Fruit fly (Drosophila melanogaster) whole organism, prepupa: ENCODE measurements around the gene hgo.

Source experiments
- Blimp-1 ChIP-seq: fragments of 200-800 bp; sonication (Bioruptor generic); optimal IDR thresholded peaks from 3 replicates; lab custom pipeline; 2017; ENCODE audit warnings: missing biosample characterization, missing genetic modification characterization, mild to moderate bottlenecking, moderate library complexity, missing genetic modification reagents
- CG10669 ChIP-seq: fragments of 200-800 bp; sonication (Bioruptor generic); optimal IDR thresholded peaks from 3 replicates; lab custom pipeline; 2018; ENCODE audit warnings: missing biosample characterization, mild to moderate bottlenecking, missing genetic modification characterization, moderate library complexity
- CG15336 ChIP-seq: fragments of 200-800 bp; sonication (Bioruptor generic); IDR thresholded peaks from 2 replicates; pipeline ENCODE4 v1.3.6; 2022; ENCODE audit warnings: missing biosample characterization, missing genetic modification characterization
- CG31627 ChIP-seq: fragments of 200-800 bp; sonication (Bioruptor generic); optimal IDR thresholded peaks from 3 replicates; lab custom pipeline; 2016; ENCODE audit warnings: missing biosample characterization, missing genetic modification characterization
- CG6792 ChIP-seq: fragments of 200-800 bp; sonication (Bioruptor generic); optimal IDR thresholded peaks from 3 replicates; lab custom pipeline; 2016; ENCODE audit warnings: missing biosample characterization, missing genetic modification characterization
- CG6808 ChIP-seq: fragments of 200-800 bp; sonication (Bioruptor generic); optimal IDR thresholded peaks from 3 replicates; lab custom pipeline; 2017; ENCODE audit warnings: missing biosample characterization, missing genetic modification characterization, mild to moderate bottlenecking, moderate library complexity, missing genetic modification reagents
- CG6854 ChIP-seq: fragments of 200-800 bp; sonication (Bioruptor generic); optimal IDR thresholded peaks from 2 replicates; lab custom pipeline; 2017; ENCODE audit warnings: missing biosample characterization, mild to moderate bottlenecking, missing genetic modification characterization
- CG7368 ChIP-seq: fragments of 200-800 bp; sonication (Bioruptor generic); optimal IDR thresholded peaks from 3 replicates; lab custom pipeline; 2016; ENCODE audit warnings: missing biosample characterization, missing genetic modification characterization
- CG8119 ChIP-seq: fragments of 200-800 bp; sonication (Bioruptor generic); IDR thresholded peaks from 3 replicates; pipeline ENCODE4 v1.3.6; 2022; ENCODE audit warnings: missing biosample characterization, missing genetic modification characterization
- CG8632 ChIP-seq: fragments of 200-800 bp; sonication (Bioruptor generic); optimal IDR thresholded peaks from 3 replicates; lab custom pipeline; 2016; ENCODE audit warnings: missing biosample characterization, missing genetic modification characterization
- Eip78C ChIP-seq: fragments of 200-800 bp; sonication (Bioruptor generic); peaks from one replicate; lab custom pipeline; 2016; ENCODE audit warnings: missing biosample characterization, missing genetic modification characterization
- Eip93F ChIP-seq: fragments of 200-800 bp; sonication (Bioruptor generic); optimal IDR thresholded peaks from 2 replicates; lab custom pipeline; 2016; ENCODE audit warnings: missing biosample characterization, mild to moderate bottlenecking, missing genetic modification characterization
- Ets21C ChIP-seq: fragments of 200-800 bp; sonication (Bioruptor generic); optimal IDR thresholded peaks from 3 replicates; lab custom pipeline; 2016; ENCODE audit warnings: missing biosample characterization, missing genetic modification characterization
- Hr38 ChIP-seq: sonication (Bioruptor generic); optimal IDR thresholded peaks from 2 replicates; lab custom pipeline; 2016; ENCODE audit warnings: missing biosample characterization, missing genetic modification characterization
- Hr4 ChIP-seq: fragments of 200-800 bp; sonication (Bioruptor generic); optimal IDR thresholded peaks from 3 replicates; lab custom pipeline; 2016; ENCODE audit warnings: missing biosample characterization, missing genetic modification characterization
- Sox102F ChIP-seq: fragments of 200-800 bp; sonication (Bioruptor generic); optimal IDR thresholded peaks from 2 replicates; lab custom pipeline; 2016; ENCODE audit warnings: missing biosample characterization, mild to moderate bottlenecking, missing genetic modification characterization
- Sox15 ChIP-seq: fragments of 200-800 bp; sonication (Bioruptor generic); optimal IDR thresholded peaks from 3 replicates; lab custom pipeline; 2016; ENCODE audit warnings: missing biosample characterization, missing genetic modification characterization
- achi ChIP-seq: fragments of 200-800 bp; sonication (Bioruptor generic); optimal IDR thresholded peaks from 3 replicates; lab custom pipeline; 2016; ENCODE audit warnings: missing biosample characterization, missing genetic modification characterization
- acj6 ChIP-seq: fragments of 200-800 bp; sonication (Bioruptor generic); optimal IDR thresholded peaks from 3 replicates; lab custom pipeline; 2016; ENCODE audit warnings: missing biosample characterization, missing genetic modification characterization
- dsx ChIP-seq: fragments of 200-800 bp; optimal IDR thresholded peaks from 3 replicates; lab custom pipeline; 2019; ENCODE audit warnings: missing biosample characterization, mild to moderate bottlenecking, missing genetic modification characterization, moderate library complexity; ENCODE audit not compliant: poor library complexity, severe bottlenecking
- eg ChIP-seq: fragments of 200-800 bp; sonication (Bioruptor generic); IDR thresholded peaks from 3 replicates; pipeline ENCODE4 v1.3.6; 2022; ENCODE audit warnings: missing biosample characterization, missing genetic modification characterization
- fd59A ChIP-seq: fragments of 200-800 bp; sonication (Bioruptor generic); optimal IDR thresholded peaks from 2 replicates; lab custom pipeline; 2017; ENCODE audit warnings: missing biosample characterization, mild to moderate bottlenecking, missing genetic modification characterization, missing genetic modification reagents
- fd85E ChIP-seq: fragments of 200-800 bp; sonication (Bioruptor generic); optimal IDR thresholded peaks from 3 replicates; lab custom pipeline; 2016; ENCODE audit warnings: missing biosample characterization, missing genetic modification characterization
- fkh ChIP-seq: fragments of 200-800 bp; sonication (Bioruptor generic); optimal IDR thresholded peaks from 3 replicates; lab custom pipeline; 2017; ENCODE audit warnings: missing biosample characterization, mild to moderate bottlenecking, missing genetic modification characterization, moderate library complexity
- lz ChIP-seq: fragments of 200-800 bp; sonication (Bioruptor generic); optimal IDR thresholded peaks from 3 replicates; lab custom pipeline; 2016; ENCODE audit warnings: missing biosample characterization, missing genetic modification characterization
- pdm3 ChIP-seq: fragments of 200-800 bp; sonication (Bioruptor generic); optimal IDR thresholded peaks from 3 replicates; lab custom pipeline; 2016; ENCODE audit warnings: missing biosample characterization, missing genetic modification characterization
- svp ChIP-seq: fragments of 200-800 bp; sonication (Bioruptor generic); peaks from one replicate; lab custom pipeline; 2016; ENCODE audit warnings: missing biosample characterization, missing genetic modification characterization
- vri ChIP-seq: fragments of 200-800 bp; sonication (Bioruptor generic); optimal IDR thresholded peaks from 3 replicates; lab custom pipeline; 2016; ENCODE audit warnings: missing biosample characterization, mild to moderate bottlenecking, missing genetic modification characterization

hgo gene

dm6 chr2L:11155166-11155958, 19.2 kb downstream of the hgo start, which contains the start of gene CG6287 (continued):
- TF ChIP-seq Hr38 (GFP tag; lab: Kevin White, UChicago) (peak; percentile 56), Blimp-1 (peak; percentile 79), CG7368 (peak; percentile 93), svp (GFP tag; lab: Kevin White, UChicago) (peak; percentile 98), Ets21C (GFP tag; lab: Kevin White, UChicago) (peak; percentile 91), pdm3 (GFP tag; lab: Kevin White, UChicago) (peak; percentile 97), CG6854 (no peak), lz (GFP tag; lab: Kevin White, UChicago) (peak; percentile 95), vri (GFP tag; lab: Kevin White, UChicago) (peak; percentile 81), CG15336 (GFP tag; lab: Robert Waterston, UW) (peak; percentile 97), Sox15 (GFP tag; lab: Kevin White, UChicago) (peak; percentile 93), Eip93F (GFP tag; lab: Kevin White, UChicago) (peak; percentile 61)

- TF ChIP-seq Hr38 (GFP tag; lab: Kevin White, UChicago) (no peak), acj6 (GFP tag; lab: Kevin White, UChicago) (no peak), achi (GFP tag; lab: Kevin White, UChicago) (no peak), CG6808 (GFP tag; lab: Kevin White, UChicago) (no peak), fd85E (GFP tag; lab: Kevin White, UChicago) (no peak), fd59A (GFP tag; lab: Kevin White, UChicago) (no peak), fkh (GFP tag; lab: Kevin White, UChicago) (no peak), CG8119 (no peak), Hr4 (GFP tag; lab: Kevin White, UChicago) (no peak), Sox102F (GFP tag; lab: Kevin White, UChicago) (no peak), Ets21C (GFP tag; lab: Kevin White, UChicago) (no peak), CG6792 (GFP tag; lab: Kevin White, UChicago) (no peak), CG31627 (GFP tag; lab: Kevin White, UChicago) (no peak), eg (GFP tag; lab: Robert Waterston, UW) (no peak), CG10669 (no peak), Eip93F (GFP tag; lab: Kevin White, UChicago) (no peak)
Measured at dm6 chr2L:11167997-11168396, 31.8 kb downstream of the hgo start.

dm6 chr2L:11168684-11169549, 32.7 kb downstream of the hgo start:
- TF ChIP-seq CG6792 (GFP tag; lab: Kevin White, UChicago) (no peak), achi (GFP tag; lab: Kevin White, UChicago) (peak; percentile 1), eg (GFP tag; lab: Robert Waterston, UW) (0 out of 3 replicates have a peak, but pooled peaks have one; percentile 9), dsx (GFP tag; lab: Kevin White, UChicago) (no peak), svp (GFP tag; lab: Kevin White, UChicago) (peak; percentile 23)
- TF ChIP-seq, all 60 proteins: peak for 3

- TF ChIP-seq Eip78C (GFP tag; lab: Kevin White, UChicago) (peak; percentile 32), svp (GFP tag; lab: Kevin White, UChicago) (peak; percentile 12), Hr4 (GFP tag; lab: Kevin White, UChicago) (peak; percentile 9), Sox15 (GFP tag; lab: Kevin White, UChicago) (no peak)
Measured at dm6 chr2L:11169904-11170303, 33.7 kb downstream of the hgo start.

- 0 out of 3 replicates have a peak, but pooled peaks have one; percentile 18 for TF ChIP-seq eg (GFP tag; lab: Robert Waterston, UW)
- no peak for TF ChIP-seq CG8632 (GFP tag; lab: Kevin White, UChicago)
Measured at dm6 chr2L:11170549-11170948, 34.4 kb downstream of the hgo start.
